Worm (Caenorhabditis elegans) whole organism, late embryonic: ENCODE data around the gene Y39E4B.6.

Source experiments
- C08G9.2 ChIP-seq: sonication (generic microtip); optimal IDR thresholded peaks from 2 replicates; lab custom pipeline; 2016; ENCODE audit warnings: mild to moderate bottlenecking, missing genetic modification characterization, moderate library complexity, missing compliant biosample characterization
- F13H6.1 ChIP-seq: sonication (generic microtip); optimal IDR thresholded peaks from 2 replicates; lab custom pipeline; 2016; ENCODE audit warnings: missing genetic modification characterization, missing compliant biosample characterization
- K02D7.2 ChIP-seq: sonication (generic microtip); optimal IDR thresholded peaks from 2 replicates; lab custom pipeline; 2017; ENCODE audit warnings: mild to moderate bottlenecking, missing genetic modification characterization, missing compliant biosample characterization
- K09A11.1 ChIP-seq: sonication (generic microtip); optimal IDR thresholded peaks from 2 replicates; lab custom pipeline; 2017; ENCODE audit warnings: antibody characterized with exemption, mild to moderate bottlenecking, missing genetic modification characterization, missing compliant biosample characterization; ENCODE audit not compliant: insufficient read depth
- Y22D7AL.16 ChIP-seq: sonication (generic microtip); optimal IDR thresholded peaks from 2 replicates; lab custom pipeline; 2016; ENCODE audit warnings: missing genetic modification characterization, missing compliant biosample characterization
- ahr-1 ChIP-seq: sonication (generic microtip); optimal IDR thresholded peaks from 2 replicates; lab custom pipeline; 2016; ENCODE audit warnings: missing genetic modification characterization, missing compliant biosample characterization
- ama-1 ChIP-seq: fragments of 150-350 bp; optimal IDR thresholded peaks from 2 replicates; lab custom pipeline; 2014
- ceh-14 ChIP-seq: sonication (generic microtip); optimal IDR thresholded peaks from 2 replicates; lab custom pipeline; 2016; ENCODE audit warnings: missing genotype, missing genetic modification characterization, missing compliant biosample characterization
- ceh-18 ChIP-seq: sonication (generic microtip); optimal IDR thresholded peaks from 2 replicates; lab custom pipeline; 2016; ENCODE audit warnings: missing genetic modification characterization, missing compliant biosample characterization
- ceh-2 ChIP-seq: sonication (generic microtip); optimal IDR thresholded peaks from 2 replicates; lab custom pipeline; 2016; ENCODE audit warnings: missing genotype, missing genetic modification characterization, missing compliant biosample characterization
- ceh-22 ChIP-seq: sonication (generic microtip); optimal IDR thresholded peaks from 2 replicates; lab custom pipeline; 2017; ENCODE audit warnings: missing biosample characterization, missing genetic modification characterization
- ceh-30 ChIP-seq: fragments of 150-350 bp; optimal IDR thresholded peaks from 2 replicates; lab custom pipeline; 2014; ENCODE audit warnings: missing biosample characterization, missing genetic modification characterization
- ceh-31 ChIP-seq: sonication (generic microtip); optimal IDR thresholded peaks from 2 replicates; lab custom pipeline; 2016; ENCODE audit warnings: missing genetic modification characterization, missing compliant biosample characterization
- ceh-34 ChIP-seq: sonication (generic microtip); optimal IDR thresholded peaks from 2 replicates; lab custom pipeline; 2016; ENCODE audit warnings: mild to moderate bottlenecking, missing genetic modification characterization, missing compliant biosample characterization
- ceh-45 ChIP-seq: fragments of 200-800 bp; sonication (Bioruptor generic); IDR thresholded peaks from 2 replicates; pipeline ENCODE4 v1.3.6; 2022; ENCODE audit warnings: missing genetic modification reagents, missing genetic modification characterization, missing compliant biosample characterization
- ceh-48 ChIP-seq: sonication (generic microtip); optimal IDR thresholded peaks from 2 replicates; lab custom pipeline; 2016; ENCODE audit warnings: missing genetic modification characterization, inconsistent platforms, missing compliant biosample characterization
- ceh-9 ChIP-seq: sonication (generic microtip); optimal IDR thresholded peaks from 2 replicates; lab custom pipeline; 2016; ENCODE audit warnings: mild to moderate bottlenecking, missing genetic modification characterization, inconsistent platforms, missing compliant biosample characterization
- che-1 ChIP-seq: sonication (generic microtip); optimal IDR thresholded peaks from 2 replicates; lab custom pipeline; 2016; ENCODE audit warnings: mild to moderate bottlenecking, missing genetic modification characterization, missing compliant biosample characterization
- dve-1 ChIP-seq: sonication (generic microtip); optimal IDR thresholded peaks from 2 replicates; lab custom pipeline; 2017; ENCODE audit warnings: antibody characterized with exemption, mild to moderate bottlenecking, missing genetic modification characterization, missing compliant biosample characterization
- elt-2 ChIP-seq: sonication (generic microtip); optimal IDR thresholded peaks from 2 replicates; lab custom pipeline; 2016; ENCODE audit warnings: missing genetic modification reagents, missing genetic modification characterization, missing compliant biosample characterization
- eyg-1 ChIP-seq: sonication (generic microtip); optimal IDR thresholded peaks from 2 replicates; lab custom pipeline; 2016; ENCODE audit warnings: missing genotype, missing genetic modification characterization, missing compliant biosample characterization
- fkh-10 ChIP-seq: fragments of 150-350 bp; optimal IDR thresholded peaks from 2 replicates; lab custom pipeline; 2014; ENCODE audit warnings: missing biosample characterization, missing genetic modification reagents, missing genetic modification characterization
- fkh-6 ChIP-seq: sonication (generic microtip); optimal IDR thresholded peaks from 2 replicates; lab custom pipeline; 2016; ENCODE audit warnings: missing genetic modification characterization, missing compliant biosample characterization
- gmeb-2 ChIP-seq: sonication (generic microtip); optimal IDR thresholded peaks from 2 replicates; lab custom pipeline; 2016; ENCODE audit warnings: missing genetic modification characterization, inconsistent platforms, missing compliant biosample characterization
- hlh-13 ChIP-seq: fragments of 200-800 bp; sonication (Bioruptor generic); optimal IDR thresholded peaks from 2 replicates; lab custom pipeline; 2018; ENCODE audit warnings: mild to moderate bottlenecking, missing genetic modification characterization, missing compliant biosample characterization
- hlh-15 ChIP-seq: sonication (generic microtip); optimal IDR thresholded peaks from 2 replicates; lab custom pipeline; 2016; ENCODE audit warnings: missing genetic modification characterization, missing compliant biosample characterization
- hlh-30 ChIP-seq: sonication (generic microtip); optimal IDR thresholded peaks from 2 replicates; lab custom pipeline; 2017; ENCODE audit warnings: antibody characterized with exemption, missing genetic modification characterization, missing compliant biosample characterization; ENCODE audit not compliant: insufficient read depth
- hlh-6 ChIP-seq: sonication (generic microtip); optimal IDR thresholded peaks from 2 replicates; lab custom pipeline; 2016; ENCODE audit warnings: missing genotype, missing genetic modification characterization, missing compliant biosample characterization
- hlh-8 ChIP-seq: sonication (generic microtip); optimal IDR thresholded peaks from 2 replicates; lab custom pipeline; 2016; ENCODE audit warnings: missing genotype, missing genetic modification characterization, missing compliant biosample characterization
- lim-6 ChIP-seq: sonication (generic microtip); optimal IDR thresholded peaks from 2 replicates; lab custom pipeline; 2016; ENCODE audit warnings: missing genetic modification characterization, missing compliant biosample characterization
- mec-3 ChIP-seq: sonication (generic microtip); optimal IDR thresholded peaks from 2 replicates; lab custom pipeline; 2016; ENCODE audit warnings: borderline replicate concordance, missing genetic modification characterization, missing compliant biosample characterization
- nfya-1 ChIP-seq: sonication (generic microtip); optimal IDR thresholded peaks from 2 replicates; lab custom pipeline; 2017; ENCODE audit warnings: missing genetic modification characterization, mild to moderate bottlenecking, missing compliant biosample characterization, antibody characterized with exemption, moderate library complexity
- nhr-11 ChIP-seq: fragments of 150-350 bp; optimal IDR thresholded peaks from 2 replicates; lab custom pipeline; 2014; ENCODE audit warnings: missing biosample characterization, missing genetic modification characterization
- npax-4 ChIP-seq: sonication (generic microtip); optimal IDR thresholded peaks from 2 replicates; lab custom pipeline; 2016; ENCODE audit warnings: missing genetic modification characterization, missing compliant biosample characterization
- pag-3 ChIP-seq: sonication (generic microtip); optimal IDR thresholded peaks from 2 replicates; lab custom pipeline; 2016; ENCODE audit warnings: missing compliant biosample characterization, missing genetic modification characterization, borderline replicate concordance
- pax-1 ChIP-seq: fragments of 150-350 bp; optimal IDR thresholded peaks from 2 replicates; lab custom pipeline; 2014; ENCODE audit warnings: missing biosample characterization, missing genetic modification characterization
- pha-4 ChIP-seq: fragments of 150-350 bp; optimal IDR thresholded peaks from 2 replicates; lab custom pipeline; 2018; ENCODE audit warnings: missing biosample characterization, missing genetic modification reagents, missing genetic modification characterization
- ref-2 ChIP-seq: sonication (generic microtip); optimal IDR thresholded peaks from 2 replicates; lab custom pipeline; 2016; ENCODE audit warnings: missing genetic modification characterization, missing compliant biosample characterization
- rnt-1 ChIP-seq: sonication (generic microtip); optimal IDR thresholded peaks from 2 replicates; lab custom pipeline; 2016; ENCODE audit warnings: missing genetic modification characterization, missing compliant biosample characterization
- syd-9 ChIP-seq: sonication (generic microtip); optimal IDR thresholded peaks from 2 replicates; lab custom pipeline; 2016; ENCODE audit warnings: mild to moderate bottlenecking, missing genetic modification characterization, moderate library complexity, missing compliant biosample characterization
- ttx-3 ChIP-seq: sonication (generic microtip); optimal IDR thresholded peaks from 2 replicates; lab custom pipeline; 2016; ENCODE audit warnings: missing genetic modification reagents, missing genetic modification characterization, missing compliant biosample characterization
- unc-3 ChIP-seq, 2 experiments: fragments of 200-800 bp in 1 of 2; sonication (Bioruptor generic) in 1 of 2; sonication (generic microtip) in 1 of 2; conservative IDR thresholded peaks in 1 of 2; optimal IDR thresholded peaks in 1 of 2; 2 replicates each; pipeline versions ENCODE4 v1.3.6 to Lab custom; 2016 to 2022; ENCODE audit warnings: missing compliant biosample characterization in 2 of 2, missing genetic modification characterization in 2 of 2, missing genetic modification reagents in 1 of 2
- ztf-16 ChIP-seq: sonication (generic microtip); optimal IDR thresholded peaks from 2 replicates; lab custom pipeline; 2017; ENCODE audit warnings: missing genetic modification characterization, missing compliant biosample characterization

Gene Y39E4B.6

ce11 chrIII:13070548-13071050 is at the start of gene Y39E4B.6 (continued):
- TF ChIP-seq che-1 (tag; lab: Kevin White, UChicago) (peak; percentile 56), ceh-14 (tag; lab: Kevin White, UChicago) (peak; percentile 97), npax-4 (tag; lab: Kevin White, UChicago) (no peak), rnt-1 (peak; percentile 97), fkh-10 (GFP tag; lab: Kevin White, UChicago) (peak; percentile 35), lim-6 (peak; percentile 88), F13H6.1 (peak; percentile 88), ama-1 (lab: Kevin White, UChicago) (peak; percentile 87), nfya-1 (tag; lab: Kevin White, UChicago) (peak; percentile 95), ceh-45 (GFP tag; lab: Robert Waterston, UW) (no peak), ahr-1 (tag; lab: Kevin White, UChicago) (peak; percentile 18), ceh-22 (tag; lab: Kevin White, UChicago) (peak; percentile 9), gmeb-2 (peak; percentile 9), pha-4 (tag; lab: Kevin White, UChicago) (no peak), ceh-18 (tag; lab: Kevin White, UChicago) (peak; percentile 99), K09A11.1 (peak; percentile 64), pax-1 (tag; lab: Kevin White, UChicago) (peak; percentile 46)

- TF ChIP-seq ref-2 (tag; lab: Kevin White, UChicago) = no peak
- no peak for TF ChIP-seq ama-1 (lab: Kevin White, UChicago)
- no peak for TF ChIP-seq hlh-30
- TF ChIP-seq nfya-1 (tag; lab: Kevin White, UChicago) = no peak
Observed at ce11 chrIII:13024281-13024680, 46.3 kb upstream of the Y39E4B.6 start, which contains the start of gene cyp-13A12. Gene cyp-13A12, plus strand, starts transcription at chrIII:13024547.

ce11 chrIII:13027949-13028348 is 42.6 kb upstream of the Y39E4B.6 start:
- TF ChIP-seq ceh-9 (tag; lab: Kevin White, UChicago) (no peak), ceh-48 (tag; lab: Kevin White, UChicago) (no peak), ttx-3 (tag; lab: Kevin White, UChicago) (no peak), eyg-1 (no peak), nhr-11 (no peak), rnt-1 (no peak), lim-6 (no peak), ceh-2 (tag; lab: Kevin White, UChicago) (no peak), ceh-22 (tag; lab: Kevin White, UChicago) (no peak), hlh-6 (tag; lab: Kevin White, UChicago) (no peak), ztf-16 (tag; lab: Kevin White, UChicago) (no peak), fkh-6 (tag; lab: Kevin White, UChicago) (no peak), pha-4 (tag; lab: Kevin White, UChicago) (no peak), hlh-30 (no peak), mec-3 (tag; lab: Kevin White, UChicago) (no peak), Y22D7AL.16 (no peak), elt-2 (no peak), syd-9 (no peak), C08G9.2 (tag; lab: Kevin White, UChicago) (no peak), unc-3 (GFP tag; conservative IDR thresholded peaks at IDR 0.05; lab: Robert Waterston, UW) (no peak), unc-3 (tag; optimal IDR thresholded peaks at IDR 0.05; lab: Kevin White, UChicago) (no peak)

- TF ChIP-seq hlh-8 (no peak), fkh-6 (tag; lab: Kevin White, UChicago) (no peak), ceh-30 (tag; lab: Kevin White, UChicago) (no peak), gmeb-2 (no peak), hlh-15 (tag; lab: Kevin White, UChicago) (no peak), ceh-9 (tag; lab: Kevin White, UChicago) (no peak), K02D7.2 (tag; lab: Kevin White, UChicago) (no peak), lim-6 (no peak), dve-1 (tag; lab: Kevin White, UChicago) (no peak), hlh-13 (GFP tag; lab: Kevin White, UChicago) (no peak), ceh-18 (tag; lab: Kevin White, UChicago) (no peak), F13H6.1 (no peak), ceh-34 (tag; lab: Kevin White, UChicago) (no peak), pag-3 (no peak), ahr-1 (tag; lab: Kevin White, UChicago) (no peak), ceh-31 (tag; lab: Kevin White, UChicago) (no peak)
- TF ChIP-seq, all 69 proteins: peak for 0
Observed at ce11 chrIII:13029608-13030007, 40.9 kb upstream of the Y39E4B.6 start, which contains the start of gene F14F7.4. Gene F14F7.4, minus strand, starts transcription at chrIII:13029708.
